Fruit fly (Drosophila melanogaster): ENCODE data around the gene pot.
A peak's percentile ranks its signal among the peaks of the same experiment; 100 is the strongest.

Gene pot

DNA sequence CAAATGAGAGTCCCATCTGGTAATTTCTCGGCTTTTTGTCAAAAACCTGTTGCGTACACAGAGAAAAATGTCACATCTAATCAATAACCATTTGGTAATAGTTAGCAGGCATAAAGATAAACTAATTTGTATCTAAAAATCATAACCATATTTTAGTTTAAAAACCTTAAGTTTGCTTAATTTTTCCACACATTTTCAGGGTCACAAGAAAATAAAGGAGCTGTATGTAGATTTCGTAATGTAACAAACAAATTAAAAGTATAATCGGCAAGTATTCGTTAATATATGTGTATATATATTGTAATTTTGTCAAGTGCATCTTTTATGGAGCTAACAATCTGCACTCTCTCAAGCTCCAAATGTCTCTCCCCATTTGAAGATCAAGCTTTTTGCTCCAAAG, 3.9 kb upstream of the pot start:
- TF ChIP-seq CG12768 (GFP tag; optimal IDR thresholded peaks at IDR 0.05): no peak
- peak; percentile 32 for TF ChIP-seq CG33017 (tag; optimal IDR thresholded peaks at IDR 0.05)
- no peak for TF ChIP-seq tj (GFP tag; optimal IDR thresholded peaks at IDR 0.05)
- TF ChIP-seq cnc (optimal IDR thresholded peaks at IDR 0.05): no peak
- no peak for TF ChIP-seq bab1 (GFP tag; optimal IDR thresholded peaks at IDR 0.05)
- no peak for TF ChIP-seq cic (GFP tag; optimal IDR thresholded peaks at IDR 0.05)
- TF ChIP-seq Crg-1 (GFP tag; optimal IDR thresholded peaks at IDR 0.05): no peak
- peak; percentile 19 for TF ChIP-seq CG5204 (GFP tag; optimal IDR thresholded peaks at IDR 0.05)
- peak; percentile 15 for TF ChIP-seq CG11617 (GFP tag; optimal IDR thresholded peaks at IDR 0.05)
- TF ChIP-seq toe (GFP tag; optimal IDR thresholded peaks at IDR 0.05): peak; percentile 12
- no peak for TF ChIP-seq kay (GFP tag; ENCODE audit: borderline replicate concordance)
- TF ChIP-seq ovo (GFP tag; optimal IDR thresholded peaks at IDR 0.05): no peak
- TF ChIP-seq CG14711 (tag; optimal IDR thresholded peaks at IDR 0.05): peak; percentile 9
- no peak for TF ChIP-seq CG1620 (GFP tag; optimal IDR thresholded peaks at IDR 0.05)
- TF ChIP-seq Clk (GFP tag; optimal IDR thresholded peaks at IDR 0.05): no peak
- TF ChIP-seq CG7045 (GFP tag; optimal IDR thresholded peaks at IDR 0.05): peak; percentile 16
- TF ChIP-seq CG7101 (tag; optimal IDR thresholded peaks at IDR 0.05): peak; percentile 31
- TF ChIP-seq pad (GFP tag; optimal IDR thresholded peaks at IDR 0.05): no peak
- no peak for TF ChIP-seq Hr96 (GFP tag; optimal IDR thresholded peaks at IDR 0.05)
- TF ChIP-seq Mnt (GFP tag; optimal IDR thresholded peaks at IDR 0.05): no peak

DNA sequence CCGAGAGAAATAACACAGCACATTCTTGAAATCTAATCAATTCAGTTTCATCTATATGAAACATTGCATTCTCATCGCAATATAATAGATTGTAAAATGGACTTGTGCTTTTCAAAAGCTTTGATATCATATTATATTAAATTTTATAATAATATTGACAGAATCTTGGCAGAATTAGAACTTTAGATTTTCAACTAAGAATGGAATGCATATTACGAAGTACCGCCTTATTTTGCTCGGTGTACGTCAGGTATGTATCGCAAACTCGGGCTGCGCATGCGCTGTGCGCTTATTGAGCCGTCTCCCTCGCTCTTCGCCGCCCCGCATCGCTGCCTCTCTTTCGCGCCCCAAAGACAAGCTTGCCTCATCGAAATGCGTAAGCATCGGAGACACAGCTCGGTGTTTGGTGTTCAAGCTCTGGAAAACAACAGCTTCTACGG, 1.9 kb downstream of the pot start:
- TF ChIP-seq CG14711 (tag; optimal IDR thresholded peaks at IDR 0.05) (peak; percentile 42), cic (GFP tag; optimal IDR thresholded peaks at IDR 0.05) (no peak), CG33017 (tag; optimal IDR thresholded peaks at IDR 0.05) (peak; percentile 11), CG7101 (tag; optimal IDR thresholded peaks at IDR 0.05) (peak; percentile 59), CG5204 (GFP tag; optimal IDR thresholded peaks at IDR 0.05) (no peak), pad (GFP tag; optimal IDR thresholded peaks at IDR 0.05) (peak; percentile 33), CG11617 (GFP tag; optimal IDR thresholded peaks at IDR 0.05) (peak; percentile 23), tj (GFP tag; optimal IDR thresholded peaks at IDR 0.05) (peak; percentile 45), ovo (GFP tag; optimal IDR thresholded peaks at IDR 0.05) (no peak), bab1 (GFP tag; optimal IDR thresholded peaks at IDR 0.05) (peak; percentile 35)

DNA sequence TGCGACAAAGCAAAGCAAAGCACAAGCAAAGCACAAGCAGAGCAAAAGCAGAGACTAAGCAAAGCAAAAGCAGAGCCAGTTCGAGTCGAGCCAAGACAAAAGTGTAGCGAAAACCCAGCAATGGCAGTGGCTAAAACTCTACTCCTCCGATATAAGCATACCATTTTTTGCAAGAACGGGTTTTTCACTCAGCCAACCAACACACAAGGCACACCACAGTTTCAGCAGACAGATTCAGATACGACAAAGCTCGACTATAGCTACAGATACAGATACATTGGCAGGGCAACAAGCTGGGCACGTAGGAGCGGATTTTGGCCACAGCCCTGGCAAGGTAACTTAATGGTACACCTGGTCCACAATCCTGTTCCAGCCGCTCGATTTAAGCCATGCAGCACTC, 3.5 kb downstream of the pot start:
- no peak for TF ChIP-seq cnc (optimal IDR thresholded peaks at IDR 0.05)

DNA sequence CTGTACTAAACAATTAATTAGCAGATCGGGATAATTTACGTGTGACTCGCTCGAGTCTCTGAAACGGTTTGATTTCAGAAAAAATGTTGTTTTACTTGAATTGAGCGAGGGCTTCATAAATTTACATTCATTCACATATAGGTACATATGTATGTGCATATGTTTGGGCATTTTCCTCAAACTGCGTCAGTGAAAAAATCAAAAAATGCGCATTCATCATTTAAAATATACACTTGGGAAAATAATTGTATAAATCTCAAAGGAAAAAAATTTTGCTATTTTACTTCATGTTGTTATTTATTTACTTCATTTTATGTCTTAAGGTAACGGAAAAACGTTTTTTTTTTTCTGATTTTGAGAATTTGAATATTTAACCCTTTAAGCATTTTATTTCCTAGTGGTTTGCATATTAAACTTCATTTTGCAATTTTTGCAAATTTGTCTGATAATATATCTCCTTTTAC, 10.2 kb downstream of the pot start, which contains the start of gene CG43156:
Gene CG43156 (minus strand): TSS at position 51 of the 464 bp plus-strand sequence.
- TF ChIP-seq CG12768 (GFP tag; optimal IDR thresholded peaks at IDR 0.05) (no peak), Crg-1 (GFP tag; optimal IDR thresholded peaks at IDR 0.05) (no peak), tj (GFP tag; optimal IDR thresholded peaks at IDR 0.05) (peak; percentile 99)

DNA sequence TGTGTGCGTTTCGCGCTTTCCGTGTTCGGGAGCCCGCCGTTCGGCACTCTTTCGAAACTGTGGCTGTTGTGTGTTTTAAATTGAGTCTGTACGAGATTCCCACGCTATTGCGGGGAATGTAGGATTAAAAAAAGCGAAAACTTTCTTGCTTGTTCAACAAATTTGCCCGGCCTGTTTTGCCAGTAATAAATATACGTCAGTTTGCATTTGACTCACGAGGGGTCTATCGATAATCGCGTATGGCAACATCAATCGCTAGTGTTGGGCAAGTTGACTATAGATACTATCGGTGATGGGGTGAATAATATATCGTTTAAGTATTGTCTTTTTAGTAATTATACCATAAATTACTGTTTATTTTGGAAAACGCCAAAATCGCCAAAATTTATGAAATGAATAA, 11.9 kb downstream of the pot start, which contains the start of gene Upf1:
Gene Upf1 (minus strand): TSS at position 228 of the 400 bp plus-strand sequence.
- TF ChIP-seq CG14711 (tag; optimal IDR thresholded peaks at IDR 0.05): no peak
- TF ChIP-seq Crg-1 (GFP tag; optimal IDR thresholded peaks at IDR 0.05): no peak
- TF ChIP-seq Hr96 (GFP tag; optimal IDR thresholded peaks at IDR 0.05): no peak
- no peak for TF ChIP-seq CG7045 (GFP tag; optimal IDR thresholded peaks at IDR 0.05)
- TF ChIP-seq CG7101 (tag; optimal IDR thresholded peaks at IDR 0.05): peak; percentile 12
- TF ChIP-seq CG5204 (GFP tag; optimal IDR thresholded peaks at IDR 0.05): no peak
- peak; percentile 56 for TF ChIP-seq tj (GFP tag; optimal IDR thresholded peaks at IDR 0.05)
- TF ChIP-seq kay (GFP tag; ENCODE audit: borderline replicate concordance): no peak
- peak; percentile 35 for TF ChIP-seq Mnt (GFP tag; optimal IDR thresholded peaks at IDR 0.05)
- no peak for TF ChIP-seq ovo (GFP tag; optimal IDR thresholded peaks at IDR 0.05)
- TF ChIP-seq CG12768 (GFP tag; optimal IDR thresholded peaks at IDR 0.05): no peak
- TF ChIP-seq CG33017 (tag; optimal IDR thresholded peaks at IDR 0.05): no peak
- no peak for TF ChIP-seq pad (GFP tag; optimal IDR thresholded peaks at IDR 0.05)
- no peak for TF ChIP-seq cnc (optimal IDR thresholded peaks at IDR 0.05)
- peak; percentile 32 for TF ChIP-seq CG1620 (GFP tag; optimal IDR thresholded peaks at IDR 0.05)
- peak; percentile 23 for TF ChIP-seq bab1 (GFP tag; optimal IDR thresholded peaks at IDR 0.05)
- no peak for TF ChIP-seq Clk (GFP tag; optimal IDR thresholded peaks at IDR 0.05)

DNA sequence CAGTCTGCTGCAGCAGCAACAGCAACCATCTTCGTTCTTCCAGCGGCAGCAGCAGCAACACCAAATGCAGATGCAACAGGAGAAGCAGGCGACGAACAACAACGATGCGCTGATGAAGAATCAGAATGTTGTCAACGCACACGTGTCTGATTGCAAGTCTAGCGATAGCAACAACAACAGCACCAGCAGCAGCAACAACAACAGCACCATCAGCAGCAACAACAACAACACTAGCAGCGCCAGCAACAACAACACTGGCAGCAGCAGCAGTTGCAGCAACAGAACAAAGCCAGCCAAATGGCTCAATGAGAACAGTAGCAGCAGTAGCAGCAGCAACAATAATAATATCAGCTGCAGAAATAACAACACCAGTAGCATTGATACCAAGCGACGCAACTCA, 21.9 kb downstream of the pot start:
- no peak for TF ChIP-seq toe (GFP tag; optimal IDR thresholded peaks at IDR 0.05)
- no peak for TF ChIP-seq CG33017 (tag; optimal IDR thresholded peaks at IDR 0.05)
- TF ChIP-seq tj (GFP tag; optimal IDR thresholded peaks at IDR 0.05): no peak
- TF ChIP-seq CG5204 (GFP tag; optimal IDR thresholded peaks at IDR 0.05): no peak
- no peak for TF ChIP-seq cic (GFP tag; optimal IDR thresholded peaks at IDR 0.05)
- no peak for TF ChIP-seq cnc (optimal IDR thresholded peaks at IDR 0.05)
- TF ChIP-seq CG7045 (GFP tag; optimal IDR thresholded peaks at IDR 0.05): no peak
- TF ChIP-seq CG12768 (GFP tag; optimal IDR thresholded peaks at IDR 0.05): no peak
- no peak for TF ChIP-seq ovo (GFP tag; optimal IDR thresholded peaks at IDR 0.05)
- no peak for TF ChIP-seq bab1 (GFP tag; optimal IDR thresholded peaks at IDR 0.05)
- no peak for TF ChIP-seq kay (GFP tag; ENCODE audit: borderline replicate concordance)
- no peak for TF ChIP-seq CG11617 (GFP tag; optimal IDR thresholded peaks at IDR 0.05)
- TF ChIP-seq pad (GFP tag; optimal IDR thresholded peaks at IDR 0.05): no peak
- no peak for TF ChIP-seq CG7101 (tag; optimal IDR thresholded peaks at IDR 0.05)
- TF ChIP-seq Hr96 (GFP tag; optimal IDR thresholded peaks at IDR 0.05): no peak
- TF ChIP-seq CG14711 (tag; optimal IDR thresholded peaks at IDR 0.05): no peak
- no peak for TF ChIP-seq CG1620 (GFP tag; optimal IDR thresholded peaks at IDR 0.05)
- no peak for TF ChIP-seq Mnt (GFP tag; optimal IDR thresholded peaks at IDR 0.05)

DNA sequence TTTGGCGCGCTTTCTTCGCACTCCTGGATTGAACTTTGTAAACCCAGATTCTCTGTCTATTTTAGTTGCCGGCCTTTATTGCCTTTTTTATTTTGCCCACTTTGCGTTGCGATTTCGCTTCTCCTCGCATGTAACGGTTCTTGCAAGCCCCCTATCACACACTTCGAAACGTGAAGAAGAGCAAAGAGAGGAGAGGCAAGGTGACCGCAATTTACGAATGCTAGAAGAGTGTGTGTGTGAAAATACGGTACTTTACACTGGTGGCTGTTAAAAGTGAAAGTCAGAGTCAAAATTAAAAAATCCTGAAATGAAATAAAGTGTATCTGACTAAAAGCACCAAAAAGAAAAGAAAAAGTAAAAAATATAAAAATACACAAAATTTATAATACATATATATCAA, 22.9 kb downstream of the pot start:
- no peak for TF ChIP-seq bab1 (GFP tag; optimal IDR thresholded peaks at IDR 0.05)
- no peak for TF ChIP-seq CG7045 (GFP tag; optimal IDR thresholded peaks at IDR 0.05)
- TF ChIP-seq Hr96 (GFP tag; optimal IDR thresholded peaks at IDR 0.05): no peak
- TF ChIP-seq ovo (GFP tag; optimal IDR thresholded peaks at IDR 0.05): peak; percentile 79
- no peak for TF ChIP-seq Mnt (GFP tag; optimal IDR thresholded peaks at IDR 0.05)
- no peak for TF ChIP-seq CG14711 (tag; optimal IDR thresholded peaks at IDR 0.05)
- TF ChIP-seq Crg-1 (GFP tag; optimal IDR thresholded peaks at IDR 0.05): no peak
- no peak for TF ChIP-seq CG11617 (GFP tag; optimal IDR thresholded peaks at IDR 0.05)
- TF ChIP-seq pad (GFP tag; optimal IDR thresholded peaks at IDR 0.05): peak; percentile 99
- no peak for TF ChIP-seq tj (GFP tag; optimal IDR thresholded peaks at IDR 0.05)
- no peak for TF ChIP-seq kay (GFP tag; ENCODE audit: borderline replicate concordance)
- no peak for TF ChIP-seq Clk (GFP tag; optimal IDR thresholded peaks at IDR 0.05)
- no peak for TF ChIP-seq CG1620 (GFP tag; optimal IDR thresholded peaks at IDR 0.05)
- no peak for TF ChIP-seq CG5204 (GFP tag; optimal IDR thresholded peaks at IDR 0.05)
- TF ChIP-seq CG33017 (tag; optimal IDR thresholded peaks at IDR 0.05): no peak
- TF ChIP-seq cic (GFP tag; optimal IDR thresholded peaks at IDR 0.05): no peak
